Worm (Caenorhabditis elegans): ENCODE measurements around the gene egrh-1.

DNA sequence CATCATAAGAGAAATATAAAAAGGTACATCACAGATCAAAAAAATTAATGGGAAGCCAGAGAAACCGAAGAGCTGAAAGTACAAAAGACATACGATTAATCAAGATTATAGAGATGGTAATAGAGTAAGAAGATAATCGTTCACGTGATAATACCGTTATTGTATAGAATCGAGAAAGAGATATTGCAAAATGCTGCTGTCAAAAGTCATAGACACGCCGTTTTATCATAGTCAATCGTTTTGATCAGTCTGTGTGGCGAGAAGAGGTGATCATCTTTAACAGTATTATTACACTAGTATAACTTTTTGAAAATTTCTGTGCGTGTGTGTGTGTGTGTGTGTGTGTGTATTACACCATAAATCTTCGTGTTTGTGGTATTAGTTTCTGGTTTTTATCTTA is 48.6 kb downstream of the egrh-1 start:
- TF ChIP-seq him-1 (tag; optimal IDR thresholded peaks at IDR 0.05) (no peak), W03F9.2 (tag; optimal IDR thresholded peaks at IDR 0.05) (no peak), dao-5 (tag; optimal IDR thresholded peaks at IDR 0.05) (no peak)
